Worm (Caenorhabditis elegans): ENCODE data around the gene cdo-1.

- no peak for TF ChIP-seq mdl-1 (tag; optimal IDR thresholded peaks at IDR 0.05)
- TF ChIP-seq hlh-30 (tag; optimal IDR thresholded peaks at IDR 0.05; ENCODE audit: insufficient read depth): no peak
- TF ChIP-seq lsy-2 (tag; optimal IDR thresholded peaks at IDR 0.05): no peak
- TF ChIP-seq lin-39 (tag; optimal IDR thresholded peaks at IDR 0.05): no peak
Observed at ce11 chrX:851421-851820, 12.0 kb downstream of the cdo-1 start, which contains the start of gene igcm-1.

Measured in whole organism, L4 larva.